Fruit fly (Drosophila melanogaster) whole organism, embryonic: ENCODE measurements around the gene ci.

ENCODE experiments used
- CG12391 ChIP-seq: fragments of 200-800 bp; sonication (Bioruptor generic); optimal IDR thresholded peaks from 3 replicates; lab custom pipeline; 2018; ENCODE audit warnings: missing biosample characterization, mild to moderate bottlenecking, missing genetic modification characterization, moderate library complexity
- CG14667 ChIP-seq: fragments of 200-800 bp; sonication (Bioruptor generic); IDR thresholded peaks from 2 replicates; pipeline ENCODE4 v1.3.6; 2022; ENCODE audit warnings: missing biosample characterization, missing genetic modification characterization
- CG15514 ChIP-seq: fragments of 200-800 bp; sonication (Bioruptor generic); optimal IDR thresholded peaks from 3 replicates; lab custom pipeline; 2017; ENCODE audit warnings: missing biosample characterization, missing genetic modification characterization, mild to moderate bottlenecking, moderate library complexity, missing genetic modification reagents
- CG1603 ChIP-seq: fragments of 200-800 bp; sonication (Bioruptor generic); optimal IDR thresholded peaks from 2 replicates; lab custom pipeline; 2019; ENCODE audit warnings: missing biosample characterization, mild to moderate bottlenecking, missing genetic modification characterization, moderate library complexity
- CG2199 ChIP-seq: fragments of 200-800 bp; sonication (Bioruptor generic); IDR thresholded peaks from 3 replicates; pipeline ENCODE4 v1.3.6; 2022; ENCODE audit warnings: missing biosample characterization, missing genetic modification characterization
- CG2875 ChIP-seq: fragments of 200-800 bp; sonication (Bioruptor generic); optimal IDR thresholded peaks from 2 replicates; lab custom pipeline; 2017; ENCODE audit warnings: missing biosample characterization, mild to moderate bottlenecking, missing genetic modification characterization, missing genetic modification reagents
- CG32767 ChIP-seq: fragments of 200-800 bp; sonication (Bioruptor generic); IDR thresholded peaks from 2 replicates; pipeline ENCODE4 v1.3.6; 2022; ENCODE audit warnings: missing biosample characterization, missing genetic modification characterization
- CG3407 ChIP-seq: fragments of 200-800 bp; sonication (Bioruptor generic); optimal IDR thresholded peaks from 2 replicates; lab custom pipeline; 2018; ENCODE audit warnings: missing biosample characterization, mild to moderate bottlenecking, missing genetic modification characterization
- CG3847 ChIP-seq: fragments of 200-800 bp; sonication (Bioruptor generic); IDR thresholded peaks from 2 replicates; pipeline ENCODE4 v1.3.6; 2022; ENCODE audit warnings: missing biosample characterization, missing genetic modification characterization
- CG3995 ChIP-seq: fragments of 200-800 bp; sonication (Bioruptor generic); optimal IDR thresholded peaks from 3 replicates; lab custom pipeline; 2016; ENCODE audit warnings: missing biosample characterization, missing genetic modification characterization
- CG4404 ChIP-seq: fragments of 200-800 bp; sonication (Bioruptor generic); IDR thresholded peaks from 2 replicates; pipeline ENCODE4 v1.3.6; 2022; ENCODE audit warnings: missing biosample characterization, missing genetic modification characterization
- CG4730 ChIP-seq: fragments of 200-800 bp; sonication (Bioruptor generic); IDR thresholded peaks from 2 replicates; pipeline ENCODE4 v1.3.6; 2022; ENCODE audit warnings: missing biosample characterization, missing genetic modification characterization
- CG6689 ChIP-seq: fragments of 200-800 bp; sonication (Bioruptor generic); IDR thresholded peaks from 2 replicates; pipeline ENCODE4 v1.3.6; 2022; ENCODE audit warnings: missing biosample characterization, missing genetic modification characterization
- CG7745 ChIP-seq: fragments of 200-800 bp; sonication (Bioruptor generic); optimal IDR thresholded peaks from 2 replicates; lab custom pipeline; 2018; ENCODE audit warnings: missing biosample characterization, mild to moderate bottlenecking, missing genetic modification characterization, moderate library complexity
- CG7839 ChIP-seq: fragments of 200-800 bp; sonication (Bioruptor generic); optimal IDR thresholded peaks from 3 replicates; lab custom pipeline; 2018; ENCODE audit warnings: missing biosample characterization, mild to moderate bottlenecking, missing genetic modification characterization, moderate library complexity
- CG9437 ChIP-seq: fragments of 200-800 bp; sonication (Bioruptor generic); optimal IDR thresholded peaks from 2 replicates; lab custom pipeline; 2018; ENCODE audit warnings: missing biosample characterization, mild to moderate bottlenecking, missing genetic modification characterization
- CG9727 ChIP-seq: fragments of 200-800 bp; sonication (Bioruptor generic); optimal IDR thresholded peaks from 3 replicates; lab custom pipeline; 2017; ENCODE audit warnings: missing biosample characterization, mild to moderate bottlenecking, missing genetic modification characterization
- CkIIα-i1 ChIP-seq: fragments of 200-800 bp; sonication (Bioruptor generic); IDR thresholded peaks from 2 replicates; pipeline ENCODE4 v1.3.6; 2022; ENCODE audit warnings: missing biosample characterization, missing genetic modification characterization
- H2.0 ChIP-seq: fragments of 200-800 bp; sonication (Bioruptor generic); IDR thresholded peaks from 2 replicates; pipeline ENCODE4 v1.3.6; 2022; ENCODE audit warnings: missing biosample characterization, missing genetic modification characterization
- Scr ChIP-seq: fragments of 200-800 bp; sonication (Bioruptor generic); IDR thresholded peaks from 2 replicates; pipeline ENCODE4 v1.3.6; 2022; ENCODE audit warnings: missing biosample characterization, missing genetic modification characterization; ENCODE audit not compliant: partially characterized antibody
- Side ChIP-seq: fragments of 200-800 bp; sonication (Bioruptor generic); optimal IDR thresholded peaks from 2 replicates; lab custom pipeline; 2016; ENCODE audit warnings: missing biosample characterization, missing genetic modification characterization
- Sox100B ChIP-seq: fragments of 200-800 bp; sonication (Bioruptor generic); optimal IDR thresholded peaks from 3 replicates; lab custom pipeline; 2018; ENCODE audit warnings: missing biosample characterization, mild to moderate bottlenecking, missing genetic modification characterization
- az2 ChIP-seq: fragments of 200-800 bp; sonication (Bioruptor generic); optimal IDR thresholded peaks from 3 replicates; lab custom pipeline; 2016; ENCODE audit warnings: missing biosample characterization, missing genetic modification characterization
- bab2 ChIP-seq: fragments of 200-800 bp; sonication (Bioruptor generic); optimal IDR thresholded peaks from 2 replicates; lab custom pipeline; 2016; ENCODE audit warnings: missing biosample characterization, missing genetic modification characterization
- bigmax ChIP-seq: fragments of 200-800 bp; sonication (Bioruptor generic); optimal IDR thresholded peaks from 2 replicates; lab custom pipeline; 2018; ENCODE audit warnings: missing biosample characterization, mild to moderate bottlenecking, missing genetic modification characterization
- cas ChIP-seq: fragments of 200-800 bp; sonication (Bioruptor generic); IDR thresholded peaks from 2 replicates; pipeline ENCODE4 v1.3.6; 2022; ENCODE audit warnings: missing biosample characterization, missing genetic modification characterization
- cwo ChIP-seq: fragments of 200-800 bp; sonication (Bioruptor generic); optimal IDR thresholded peaks from 3 replicates; lab custom pipeline; 2017; ENCODE audit warnings: missing biosample characterization, missing genetic modification characterization, mild to moderate bottlenecking, moderate library complexity, missing genetic modification reagents
- da ChIP-seq: fragments of 200-800 bp; sonication (Bioruptor generic); optimal IDR thresholded peaks from 2 replicates; lab custom pipeline; 2016; ENCODE audit warnings: missing biosample characterization, missing genetic modification characterization
- en ChIP-seq: fragments of 200-800 bp; sonication (Bioruptor generic); optimal IDR thresholded peaks from 2 replicates; lab custom pipeline; 2016; ENCODE audit warnings: missing biosample characterization, missing genetic modification characterization
- fd96Cb ChIP-seq: fragments of 200-800 bp; sonication (Bioruptor generic); optimal IDR thresholded peaks from 2 replicates; lab custom pipeline; 2018; ENCODE audit warnings: missing biosample characterization, mild to moderate bottlenecking, missing genetic modification characterization, moderate library complexity
- fru ChIP-seq: fragments of >200 bp; optimal IDR thresholded peaks from 2 replicates; lab custom pipeline; 2017
- gcm ChIP-seq: fragments of 200-800 bp; sonication (Bioruptor generic); optimal IDR thresholded peaks from 2 replicates; lab custom pipeline; 2019; ENCODE audit warnings: missing biosample characterization, mild to moderate bottlenecking, missing genetic modification characterization, moderate library complexity
- hkb ChIP-seq, 2 experiments: fragments of 200-800 bp in 1 of 2; fragments of >200 bp in 1 of 2; sonication (Bioruptor generic) in 1 of 2; IDR thresholded peaks in 1 of 2; optimal IDR thresholded peaks in 1 of 2; 2 replicates each; pipeline versions ENCODE4 v1.3.6 to Lab custom; 2017 to 2022; ENCODE audit warnings: missing biosample characterization in 1 of 2, missing genetic modification characterization in 1 of 2
- jigr1 ChIP-seq: fragments of 200-800 bp; sonication (Bioruptor generic); IDR thresholded peaks from 3 replicates; pipeline ENCODE4 v1.3.6; 2022; ENCODE audit warnings: missing biosample characterization, missing genetic modification characterization
- kni ChIP-seq: fragments of 200-800 bp; sonication (Bioruptor generic); optimal IDR thresholded peaks from 3 replicates; lab custom pipeline; 2017; ENCODE audit warnings: mild to moderate bottlenecking, missing biosample characterization, missing genetic modification reagents, missing genetic modification characterization
- lbe ChIP-seq: fragments of 200-800 bp; sonication (Bioruptor generic); optimal IDR thresholded peaks from 2 replicates; lab custom pipeline; 2016; ENCODE audit warnings: missing biosample characterization, mild to moderate bottlenecking, missing genetic modification characterization
- luna ChIP-seq: fragments of 200-800 bp; sonication (Bioruptor generic); optimal IDR thresholded peaks from 2 replicates; lab custom pipeline; 2016; ENCODE audit warnings: missing biosample characterization, missing genetic modification characterization
- mam ChIP-seq: fragments of 200-800 bp; sonication (Bioruptor generic); optimal IDR thresholded peaks from 3 replicates; lab custom pipeline; 2016; ENCODE audit warnings: missing biosample characterization, missing genetic modification characterization
- mld ChIP-seq: fragments of 200-800 bp; sonication (Bioruptor generic); IDR thresholded peaks from 3 replicates; pipeline ENCODE4 v1.3.6; 2022; ENCODE audit warnings: missing biosample characterization, missing genetic modification characterization; ENCODE audit not compliant: partially characterized antibody
- onecut ChIP-seq: fragments of 200-800 bp; sonication (Bioruptor generic); IDR thresholded peaks from 2 replicates; pipeline ENCODE4 v1.3.6; 2022; ENCODE audit warnings: missing biosample characterization, missing genetic modification characterization
- org-1 ChIP-seq: fragments of 200-800 bp; sonication (Bioruptor generic); optimal IDR thresholded peaks from 2 replicates; lab custom pipeline; 2017; ENCODE audit warnings: missing biosample characterization, missing genetic modification characterization
- rib ChIP-seq: fragments of 200-800 bp; sonication (Bioruptor generic); IDR thresholded peaks from 2 replicates; pipeline ENCODE4 v1.3.6; 2022; ENCODE audit warnings: missing biosample characterization, missing genetic modification characterization
- ro ChIP-seq: fragments of 200-800 bp; sonication (Bioruptor generic); IDR thresholded peaks from 2 replicates; pipeline ENCODE4 v1.3.6; 2022; ENCODE audit warnings: missing biosample characterization, missing genetic modification characterization
- scrt ChIP-seq: fragments of 200-800 bp; sonication (Bioruptor generic); optimal IDR thresholded peaks from 2 replicates; lab custom pipeline; 2018; ENCODE audit warnings: missing biosample characterization, mild to moderate bottlenecking, missing genetic modification characterization, moderate library complexity
- sens-2 ChIP-seq: fragments of 200-800 bp; sonication (Bioruptor generic); IDR thresholded peaks from 2 replicates; pipeline ENCODE4 v1.3.6; 2022; ENCODE audit warnings: missing biosample characterization, missing genetic modification characterization
- sim ChIP-seq: fragments of 200-800 bp; sonication (Bioruptor generic); IDR thresholded peaks from 2 replicates; pipeline ENCODE4 v1.3.6; 2022; ENCODE audit warnings: missing biosample characterization, missing genetic modification characterization
- ssp ChIP-seq: fragments of 200-800 bp; sonication (Bioruptor generic); IDR thresholded peaks from 2 replicates; pipeline ENCODE4 v1.3.6; 2022; ENCODE audit warnings: missing biosample characterization, missing genetic modification characterization
- tin ChIP-seq: fragments of 200-800 bp; sonication (Bioruptor generic); optimal IDR thresholded peaks from 3 replicates; lab custom pipeline; 2016; ENCODE audit warnings: missing biosample characterization, missing genetic modification characterization
- ttk ChIP-seq: fragments of 200-800 bp; sonication (Bioruptor generic); IDR thresholded peaks from 2 replicates; pipeline ENCODE4 v2.1.2; 2022; ENCODE audit warnings: missing biosample characterization, missing genetic modification characterization
- vfl ChIP-seq: fragments of 200-800 bp; sonication (Bioruptor generic); optimal IDR thresholded peaks from 2 replicates; lab custom pipeline; 2016; ENCODE audit warnings: missing biosample characterization, missing genetic modification characterization
- vvl ChIP-seq: fragments of 200-800 bp; sonication (Bioruptor generic); IDR thresholded peaks from 2 replicates; pipeline ENCODE4 v1.3.6; 2022; ENCODE audit warnings: missing biosample characterization, missing genetic modification characterization

The ci gene

DNA sequence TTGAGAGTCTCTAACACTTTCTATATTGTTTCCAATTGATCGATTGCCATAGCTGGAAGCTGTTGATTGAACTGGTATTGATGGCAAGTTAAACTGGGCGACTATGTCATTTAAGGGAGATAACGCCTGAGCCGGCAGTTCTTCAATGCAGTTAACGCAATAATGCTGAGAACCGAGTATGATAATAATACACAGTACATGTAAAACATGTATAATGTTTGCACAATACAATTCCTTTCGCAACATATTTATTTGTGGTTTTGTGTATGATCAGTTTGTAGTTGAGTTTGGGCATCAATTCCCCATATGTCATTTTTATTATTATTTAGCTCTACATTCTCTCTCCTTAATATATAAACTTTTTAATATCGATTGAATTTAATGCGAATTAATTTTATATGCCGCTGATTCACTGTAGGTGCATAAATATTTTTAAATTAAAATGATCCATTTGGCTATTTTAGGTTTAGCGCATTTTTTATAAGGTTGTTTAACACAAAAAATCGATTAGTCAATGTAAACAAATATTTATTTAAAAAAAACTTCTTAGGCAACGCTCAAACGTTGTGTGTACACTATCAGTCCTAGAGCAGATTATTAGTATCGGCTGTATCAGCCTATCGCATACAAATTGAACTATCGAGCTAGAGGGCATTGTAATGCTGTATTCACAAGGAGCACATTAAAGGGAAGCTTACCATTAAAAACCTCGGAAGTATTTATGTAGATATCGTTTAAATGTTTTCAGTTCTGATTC lies 13.5 kb downstream of the ci start, which contains the start of gene PlexB (continued):
- TF ChIP-seq rib (no peak), cwo (GFP tag; lab: Kevin White, UChicago) (no peak), CG15514 (GFP tag; lab: Kevin White, UChicago) (peak; percentile 67), kni (GFP tag; lab: Kevin White, UChicago) (no peak), cas (GFP tag; lab: Robert Waterston, UW) (no peak), lbe (no peak), mam (GFP tag; lab: Kevin White, UChicago) (peak; percentile 30), fru (lab: Kevin White, UChicago) (no peak), ssp (GFP tag; lab: Robert Waterston, UW) (peak; percentile 100), CG9437 (GFP tag; lab: Kevin White, UChicago) (no peak), hkb (optimal IDR thresholded peaks at IDR 0.05; lab: Kevin White, UChicago) (no peak), hkb (GFP tag; IDR thresholded peaks at IDR 0.05; lab: Robert Waterston, UW) (no peak), jigr1 (GFP tag; lab: Robert Waterston, UW) (no peak), luna (GFP tag; lab: Kevin White, UChicago) (no peak), CG32767 (GFP tag; lab: Robert Waterston, UW) (peak; percentile 94), sens-2 (GFP tag; lab: Robert Waterston, UW) (no peak), tin (GFP tag; lab: Kevin White, UChicago) (no peak), ro (GFP tag; lab: Robert Waterston, UW) (no peak), bab2 (GFP tag; lab: Kevin White, UChicago) (no peak), mld (GFP tag; lab: Robert Waterston, UW) (peak; percentile 91), CG7745 (tag; lab: Kevin White, UChicago) (no peak), CG4404 (GFP tag; lab: Robert Waterston, UW) (no peak), CG14667 (GFP tag; lab: Robert Waterston, UW) (no peak), sim (no peak), CG9727 (GFP tag; lab: Kevin White, UChicago) (no peak), ttk (GFP tag; lab: Robert Waterston, UW) (no peak), vfl (no peak), CG7839 (tag; lab: Kevin White, UChicago) (no peak), Side (GFP tag; lab: Kevin White, UChicago) (no peak), CG1603 (tag; lab: Kevin White, UChicago) (peak; percentile 98), scrt (no peak), vvl (GFP tag; lab: Robert Waterston, UW) (peak; percentile 91; the same call in 1 of the 2 replicates), CG2199 (GFP tag; lab: Robert Waterston, UW) (peak; percentile 88), CG4730 (GFP tag; lab: Robert Waterston, UW) (no peak), CG3847 (GFP tag; lab: Robert Waterston, UW) (no peak), CG12391 (tag; lab: Kevin White, UChicago) (no peak), Scr (GFP tag; lab: Robert Waterston, UW) (peak; percentile 84), CkIIα-i1 (no peak), gcm (GFP tag; lab: Kevin White, UChicago) (no peak), en (GFP tag; lab: Kevin White, UChicago) (no peak), onecut (GFP tag; lab: Robert Waterston, UW) (peak; percentile 30; the same call in 1 of the 2 replicates), bigmax (GFP tag; lab: Kevin White, UChicago) (no peak), CG3407 (GFP tag; lab: Kevin White, UChicago) (no peak), CG2875 (GFP tag; lab: Kevin White, UChicago) (no peak), az2 (GFP tag; lab: Kevin White, UChicago) (no peak), Sox100B (GFP tag; lab: Kevin White, UChicago) (peak; percentile 29), CG6689 (no peak), fd96Cb (tag; lab: Kevin White, UChicago) (no peak), org-1 (GFP tag; lab: Kevin White, UChicago) (no peak), da (GFP tag; lab: Kevin White, UChicago) (no peak), CG3995 (peak; percentile 54), H2.0 (GFP tag; lab: Robert Waterston, UW) (no peak)
